Worm (Caenorhabditis elegans) whole organism, L3 larva: ENCODE measurements around the gene sri-77.
"Not testable (repeated sequence)": the region's sequence is repeated elsewhere in the genome, so short reads cannot be mapped to it uniquely, and the experiment has no call there.

Experiments
- R02D3.7 ChIP-seq: fragments of 150-350 bp; optimal IDR thresholded peaks from 2 replicates; lab custom pipeline; 2014; ENCODE audit warnings: missing biosample characterization, missing genetic modification characterization
- ama-1 ChIP-seq: fragments of 150-350 bp; optimal IDR thresholded peaks from 2 replicates; lab custom pipeline; 2018
- ceh-16 ChIP-seq: sonication (generic microtip); optimal IDR thresholded peaks from 2 replicates; lab custom pipeline; 2017; ENCODE audit warnings: missing biosample characterization, missing genetic modification characterization
- ceh-28 ChIP-seq: fragments of 150-350 bp; optimal IDR thresholded peaks from 2 replicates; lab custom pipeline; 2014; ENCODE audit warnings: missing biosample characterization, missing genetic modification reagents, missing genetic modification characterization
- ceh-82 ChIP-seq: fragments of 150-350 bp; optimal IDR thresholded peaks from 2 replicates; lab custom pipeline; 2014; ENCODE audit warnings: missing biosample characterization, missing genetic modification characterization
- ceh-9 ChIP-seq: sonication (generic microtip); optimal IDR thresholded peaks from 2 replicates; lab custom pipeline; 2018; ENCODE audit warnings: missing biosample characterization, missing genetic modification characterization
- daf-12 ChIP-seq: fragments of 150-350 bp; optimal IDR thresholded peaks from 2 replicates; lab custom pipeline; 2014; ENCODE audit warnings: missing biosample characterization, missing genetic modification reagents, missing genetic modification characterization
- egl-27 ChIP-seq: sonication (generic microtip); optimal IDR thresholded peaks from 4 replicates; lab custom pipeline; 2017; ENCODE audit warnings: missing biosample characterization, missing genetic modification reagents, missing genetic modification characterization
- egl-5 ChIP-seq: fragments of 150-350 bp; optimal IDR thresholded peaks from 2 replicates; lab custom pipeline; 2017; ENCODE audit warnings: missing biosample characterization, missing genetic modification reagents, missing genetic modification characterization, inconsistent platforms
- elt-2 ChIP-seq: sonication (generic microtip); optimal IDR thresholded peaks from 2 replicates; lab custom pipeline; 2016; ENCODE audit warnings: missing genetic modification reagents, mild to moderate bottlenecking, missing genetic modification characterization, missing compliant biosample characterization
- elt-3 ChIP-seq, 3 experiments: fragments of 150-350 bp in 1 of 3; sonication (generic microtip) in 2 of 3; optimal IDR thresholded peaks; 2 replicates in 2 of 3; 4 replicates in 1 of 3; lab custom pipeline; 2014 to 2017; ENCODE audit warnings: missing biosample characterization in 3 of 3, missing genetic modification characterization in 3 of 3
- eor-1 ChIP-seq, 2 experiments: fragments of 150-350 bp; optimal IDR thresholded peaks; 2 replicates each; lab custom pipeline; 2014 to 2018; ENCODE audit warnings: missing biosample characterization in 2 of 2, missing genetic modification characterization in 2 of 2
- fkh-10 ChIP-seq: sonication (generic microtip); optimal IDR thresholded peaks from 2 replicates; lab custom pipeline; 2017; ENCODE audit warnings: missing biosample characterization, missing genetic modification reagents, missing genetic modification characterization
- fkh-2 ChIP-seq: fragments of 150-350 bp; optimal IDR thresholded peaks from 2 replicates; lab custom pipeline; 2014; ENCODE audit warnings: missing biosample characterization, missing genetic modification reagents, missing genetic modification characterization
- fos-1 ChIP-seq: fragments of 150-350 bp; optimal IDR thresholded peaks from 2 replicates; lab custom pipeline; 2014; ENCODE audit warnings: missing biosample characterization, missing genetic modification characterization
- jun-1 ChIP-seq: fragments of 150-350 bp; optimal IDR thresholded peaks from 2 replicates; lab custom pipeline; 2014; ENCODE audit warnings: missing biosample characterization, missing genetic modification reagents, missing genetic modification characterization
- lin-15B ChIP-seq: fragments of 150-350 bp; optimal IDR thresholded peaks from 2 replicates; lab custom pipeline; 2014; ENCODE audit warnings: missing biosample characterization, missing genetic modification characterization
- lin-39 ChIP-seq: fragments of 150-350 bp; optimal IDR thresholded peaks from 2 replicates; lab custom pipeline; 2018; ENCODE audit warnings: missing biosample characterization, missing genetic modification reagents, missing genetic modification characterization
- mdl-1 ChIP-seq: fragments of 150-350 bp; optimal IDR thresholded peaks from 2 replicates; lab custom pipeline; 2014; ENCODE audit warnings: missing biosample characterization, missing genetic modification characterization
- mml-1 ChIP-seq: fragments of 150-350 bp; sonication (generic microtip); optimal IDR thresholded peaks from 3 replicates; lab custom pipeline; 2014; ENCODE audit warnings: missing biosample characterization, missing genetic modification characterization
- nfya-1 ChIP-seq: sonication (generic microtip); optimal IDR thresholded peaks from 2 replicates; lab custom pipeline; 2017; ENCODE audit warnings: missing genetic modification characterization, mild to moderate bottlenecking, missing compliant biosample characterization, antibody characterized with exemption, moderate library complexity; ENCODE audit not compliant: insufficient read depth
- nhr-12 ChIP-seq: fragments of 150-350 bp; optimal IDR thresholded peaks from 2 replicates; lab custom pipeline; 2014; ENCODE audit warnings: missing biosample characterization, missing genetic modification characterization
- nhr-23 ChIP-seq: fragments of 150-350 bp; optimal IDR thresholded peaks from 2 replicates; lab custom pipeline; 2014; ENCODE audit warnings: missing biosample characterization, missing genetic modification reagents, missing genetic modification characterization
- nhr-25 ChIP-seq: sonication (generic microtip); optimal IDR thresholded peaks from 2 replicates; lab custom pipeline; 2017; ENCODE audit warnings: missing biosample characterization, missing genetic modification characterization
- nhr-67 ChIP-seq: fragments of 150-350 bp; optimal IDR thresholded peaks from 2 replicates; lab custom pipeline; 2014; ENCODE audit warnings: missing biosample characterization, missing genetic modification characterization
- nhr-76 ChIP-seq: fragments of 150-350 bp; sonication (generic microtip); optimal IDR thresholded peaks from 5 replicates; lab custom pipeline; 2014; ENCODE audit warnings: missing biosample characterization, missing genetic modification characterization
- pha-4 ChIP-seq: fragments of 150-350 bp; optimal IDR thresholded peaks from 2 replicates; lab custom pipeline; 2014; ENCODE audit warnings: missing biosample characterization, missing genetic modification reagents, missing genetic modification characterization
- sea-2 ChIP-seq: fragments of 150-350 bp; sonication (generic microtip); optimal IDR thresholded peaks from 4 replicates; lab custom pipeline; 2014; ENCODE audit warnings: missing biosample characterization, missing genetic modification reagents, missing genetic modification characterization
- skn-1 ChIP-seq: fragments of 150-350 bp; optimal IDR thresholded peaks from 2 replicates; lab custom pipeline; 2014; ENCODE audit warnings: missing biosample characterization, missing genetic modification characterization
- snpc-4 ChIP-seq: fragments of 150-350 bp; optimal IDR thresholded peaks from 2 replicates; lab custom pipeline; 2014; ENCODE audit warnings: missing biosample characterization, missing genetic modification characterization
- unc-62 ChIP-seq: fragments of 150-350 bp; sonication (generic microtip); optimal IDR thresholded peaks from 4 replicates; lab custom pipeline; 2014; ENCODE audit warnings: missing biosample characterization, missing genetic modification reagents, missing genetic modification characterization
- zag-1 ChIP-seq: fragments of 150-350 bp; optimal IDR thresholded peaks from 2 replicates; lab custom pipeline; 2014; ENCODE audit warnings: missing biosample characterization, missing genetic modification characterization
- ztf-4 ChIP-seq: fragments of 150-350 bp; optimal IDR thresholded peaks from 2 replicates; lab custom pipeline; 2014; ENCODE audit warnings: missing biosample characterization, missing genetic modification characterization

The sri-77 gene

DNA sequence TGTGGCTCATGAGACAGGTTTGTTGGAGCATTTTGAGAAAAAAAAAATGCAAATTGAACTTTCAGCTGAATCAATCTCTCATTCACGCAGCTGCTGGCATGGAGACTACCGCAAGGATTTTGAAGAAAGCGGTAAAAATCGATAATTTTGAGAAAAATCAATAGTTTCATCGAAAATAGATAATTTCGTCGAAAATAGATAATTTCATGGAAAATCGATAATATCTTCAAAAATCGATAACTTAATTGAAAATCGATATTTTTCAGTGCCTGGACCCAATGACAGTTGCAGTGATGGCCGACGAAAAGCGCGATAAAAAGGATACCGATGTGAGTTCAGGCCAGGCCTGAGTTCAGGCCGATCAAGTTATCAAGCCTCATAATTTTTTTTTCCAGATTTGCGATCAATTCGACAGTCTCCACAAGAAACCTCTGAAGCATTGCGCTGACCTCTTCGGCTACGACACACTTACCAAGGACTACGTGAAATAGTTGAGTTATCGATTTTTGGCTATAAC lies 17.8 kb upstream of the sri-77 start, which contains the start of gene D2062.4:
Gene D2062.4, plus strand, starts transcription at position 467 of the 517 bp plus-strand sequence.
- TF ChIP-seq ceh-28, result peak; percentile 54

DNA sequence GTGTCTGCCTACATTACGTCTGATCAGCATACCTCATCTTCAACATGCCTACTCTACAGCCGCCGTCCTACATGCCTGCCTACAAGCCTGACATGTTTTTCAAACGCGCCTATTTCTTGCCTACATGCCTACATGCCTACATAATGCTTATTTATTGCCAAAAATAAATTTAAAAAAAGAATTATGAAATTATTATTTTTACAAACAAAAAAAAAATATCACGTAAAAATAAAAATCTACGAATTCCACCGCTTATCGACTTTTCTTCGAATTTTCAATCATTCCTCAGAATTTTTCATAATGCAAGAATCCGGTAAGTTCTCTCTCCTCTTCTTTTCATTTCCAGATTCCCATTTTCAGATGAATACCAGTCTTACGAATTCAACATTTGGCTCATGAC lies 17.3 kb upstream of the sri-77 start, which contains the start of gene D2062.5:
Gene D2062.5, plus strand, starts transcription at position 301 of the 400 bp plus-strand sequence.
- no peak for TF ChIP-seq egl-5 (tag; lab: Kevin White, UChicago)
- no peak for TF ChIP-seq nhr-25 (tag; lab: Kevin White, UChicago)
- no peak for TF ChIP-seq nfya-1
- no peak for TF ChIP-seq R02D3.7
- no peak for TF ChIP-seq lin-15B
- no peak for TF ChIP-seq nhr-23 (tag; lab: Kevin White, UChicago)
- TF ChIP-seq fkh-2 (tag; lab: Kevin White, UChicago), result no peak
- no peak for TF ChIP-seq skn-1 (tag; lab: Kevin White, UChicago)
- TF ChIP-seq elt-3 (tag; optimal IDR thresholded peaks at IDR 0.05; lab: Kevin White, UChicago), result no peak
- no peak for TF ChIP-seq snpc-4 (tag; lab: Kevin White, UChicago)
- TF ChIP-seq ztf-4 (tag; lab: Kevin White, UChicago), result no peak
- TF ChIP-seq nhr-76, result no peak
- no peak for TF ChIP-seq fos-1 (tag; lab: Kevin White, UChicago)
- TF ChIP-seq ama-1 (lab: Kevin White, UChicago), result no peak
- no peak for TF ChIP-seq ceh-82
- no peak for TF ChIP-seq ceh-16 (tag; lab: Kevin White, UChicago)
- no peak for TF ChIP-seq zag-1 (tag; lab: Kevin White, UChicago)

- not testable (repeated sequence) for TF ChIP-seq ceh-9; nhr-67 (tag; lab: Kevin White, UChicago); ceh-16 (tag; lab: Kevin White, UChicago)
Observed at ce11 chrII:2619148-2619547, 13.9 kb upstream of the sri-77 start, which contains the start of gene msrp-6. TSS of gene msrp-6 (plus strand) at chrII:2619448.

ce11 chrII:2616634-2617033 lies 11.4 kb upstream of the sri-77 start, which contains the start of gene msrp-5:
TSS of gene msrp-5 (plus strand) at chrII:2616934.
- TF ChIP-seq fkh-10; elt-2 (tag; lab: Kevin White, UChicago); lin-15B: not testable (repeated sequence)
- TF ChIP-seq, all 47 proteins: peak for 0; not testable (repeated sequence) for 47

- TF ChIP-seq eor-1 (tag; optimal IDR thresholded peaks at IDR 0.05; lab: Kevin White, UChicago); ceh-82; sea-2 (GFP tag; lab: Kevin White, UChicago): not testable (repeated sequence)
- TF ChIP-seq, all 47 proteins: peak for 0; not testable (repeated sequence) for 47
Observed at ce11 chrII:2612278-2612677, 7.1 kb upstream of the sri-77 start, which contains the start of gene D2062.13. TSS of gene D2062.13 (plus strand) at chrII:2612578.

DNA sequence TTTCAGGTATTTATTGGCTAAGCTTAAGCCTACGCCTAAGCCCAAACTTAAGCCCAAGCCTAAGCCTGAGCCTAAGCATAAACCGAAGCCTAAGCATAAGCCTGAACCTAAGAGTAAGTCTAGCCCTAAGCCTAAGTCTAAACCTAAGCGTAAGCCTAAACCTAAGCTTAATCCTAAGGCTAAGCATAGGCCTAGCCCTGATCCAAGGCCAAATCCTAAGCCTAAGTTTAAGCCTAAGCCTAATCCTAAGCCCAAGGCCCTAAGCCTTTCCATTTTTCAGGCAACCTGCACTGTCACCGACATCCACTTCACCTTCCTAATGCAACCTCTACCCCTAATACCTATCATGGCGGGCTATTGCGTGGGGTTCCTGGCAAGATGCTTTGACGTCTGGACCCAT lies 5.8 kb upstream of the sri-77 start:
- no peak for TF ChIP-seq ztf-4 (tag; lab: Kevin White, UChicago)
- no peak for TF ChIP-seq mdl-1 (tag; lab: Kevin White, UChicago)
- TF ChIP-seq lin-39, result no peak
- no peak for TF ChIP-seq nhr-12 (tag; lab: Kevin White, UChicago)
- TF ChIP-seq fos-1 (tag; lab: Kevin White, UChicago), result no peak
- no peak for TF ChIP-seq fkh-10
- TF ChIP-seq jun-1, result no peak
- no peak for TF ChIP-seq mml-1 (tag; lab: Kevin White, UChicago)
- no peak for TF ChIP-seq pha-4 (tag; lab: Kevin White, UChicago)
- TF ChIP-seq nhr-76, result no peak
- TF ChIP-seq nfya-1, result no peak
- no peak for TF ChIP-seq daf-12 (tag; lab: Kevin White, UChicago)
- no peak for TF ChIP-seq egl-27
- no peak for TF ChIP-seq unc-62 (GFP tag; lab: Kevin White, UChicago)
- no peak for TF ChIP-seq nhr-67 (tag; lab: Kevin White, UChicago)
- TF ChIP-seq ceh-16 (tag; lab: Kevin White, UChicago), result no peak
- no peak for TF ChIP-seq ama-1 (lab: Kevin White, UChicago)
